Fruit fly (Drosophila melanogaster): Measurements from ENCODE around the gene Culd.
A peak's percentile ranks its signal among the peaks of the same experiment; 100 is the strongest.

dm6 chr3L:8398763-8399445 is 42.8 kb upstream of the Culd start:
- peak; percentile 58 for TF ChIP-seq psq (GFP tag; optimal IDR thresholded peaks at IDR 0.05)
- TF ChIP-seq rgr (GFP tag; optimal IDR thresholded peaks at IDR 0.05) = no peak
- TF ChIP-seq usp (GFP tag; optimal IDR thresholded peaks at IDR 0.05) = no peak
- no peak for TF ChIP-seq pan (optimal IDR thresholded peaks at IDR 0.05)
